Fruit fly (Drosophila melanogaster): ENCODE results near the gene RabX5.
A peak's percentile ranks its signal among the peaks of the same experiment; 100 is the strongest.

RabX5 gene

DNA sequence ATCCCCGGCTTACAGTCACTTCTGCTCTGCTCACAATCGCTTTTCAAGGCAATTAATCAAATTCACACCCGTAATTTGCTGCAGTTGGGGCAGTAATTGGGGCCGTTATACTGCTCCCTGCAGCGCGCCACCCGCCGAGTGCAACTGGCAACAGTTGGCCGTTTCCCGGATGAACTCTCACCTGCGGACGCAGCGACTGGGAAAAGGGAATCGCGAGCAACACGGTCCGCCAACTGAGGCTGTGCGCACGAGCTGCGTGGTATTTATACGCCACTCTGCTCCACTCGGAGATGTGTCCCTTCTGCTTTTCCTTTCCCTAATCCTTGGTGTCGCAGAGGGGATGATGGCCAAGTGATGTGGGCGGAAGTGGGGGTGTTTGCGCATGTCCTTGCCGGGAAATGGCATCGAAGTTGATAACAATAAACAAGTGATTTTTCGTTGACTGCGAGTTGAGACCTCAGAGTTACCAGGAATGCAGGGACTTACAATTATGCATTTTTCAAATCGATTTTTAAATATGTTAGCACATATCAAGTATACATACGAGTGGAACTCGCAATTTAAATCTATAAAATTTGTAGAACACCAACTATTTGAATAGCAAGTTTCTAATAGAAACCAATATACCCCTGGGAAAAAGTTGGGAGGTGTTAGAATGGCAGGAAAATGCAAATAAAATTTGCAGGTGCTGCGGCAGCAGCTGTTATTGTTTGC lies 40.7 kb downstream of the RabX5 start, which contains the start of gene GC:
Gene GC (minus strand): TSS at position 238 of the 714 bp plus-strand sequence.
- TF ChIP-seq Snoo (tag; optimal IDR thresholded peaks at IDR 0.05) (no peak), CG10348 (GFP tag; IDR thresholded peaks at IDR 0.05) (no peak), CG14655 (GFP tag; optimal IDR thresholded peaks at IDR 0.05) (no peak), Ets98B (GFP tag; IDR thresholded peaks at IDR 0.05) (0 out of 2 replicates have a peak, but pooled peaks have one; percentile 10), CG8159 (tag; optimal IDR thresholded peaks at IDR 0.05) (no peak), CG4496 (GFP tag; IDR thresholded peaks at IDR 0.05) (no peak), D1 (tag; optimal IDR thresholded peaks at IDR 0.05) (no peak), CG8301 (tag; optimal IDR thresholded peaks at IDR 0.05) (no peak), CG17806 (tag; optimal IDR thresholded peaks at IDR 0.05) (no peak), CG34367 (tag; optimal IDR thresholded peaks at IDR 0.05) (peak; percentile 13), CG12605 (GFP tag; IDR thresholded peaks at IDR 0.05) (peak; percentile 39; the same call in 1 of the 2 replicates), Pif1B (GFP tag; optimal IDR thresholded peaks at IDR 0.05) (no peak), CG15710 (tag; optimal IDR thresholded peaks at IDR 0.05) (peak; percentile 6), CG9948 (tag; optimal IDR thresholded peaks at IDR 0.05) (no peak), fd96Ca (GFP tag; IDR thresholded peaks at IDR 0.05) (no peak), Pif1A (GFP tag; optimal IDR thresholded peaks at IDR 0.05) (no peak), EcR (GFP tag; optimal IDR thresholded peaks at IDR 0.05) (no peak), CG32121 (GFP tag; IDR thresholded peaks at IDR 0.05) (no peak), CG13204 (GFP tag; optimal IDR thresholded peaks at IDR 0.05) (no peak), rn (GFP tag; IDR thresholded peaks at IDR 0.05) (no peak), gl (tag; optimal IDR thresholded peaks at IDR 0.05) (no peak)

DNA sequence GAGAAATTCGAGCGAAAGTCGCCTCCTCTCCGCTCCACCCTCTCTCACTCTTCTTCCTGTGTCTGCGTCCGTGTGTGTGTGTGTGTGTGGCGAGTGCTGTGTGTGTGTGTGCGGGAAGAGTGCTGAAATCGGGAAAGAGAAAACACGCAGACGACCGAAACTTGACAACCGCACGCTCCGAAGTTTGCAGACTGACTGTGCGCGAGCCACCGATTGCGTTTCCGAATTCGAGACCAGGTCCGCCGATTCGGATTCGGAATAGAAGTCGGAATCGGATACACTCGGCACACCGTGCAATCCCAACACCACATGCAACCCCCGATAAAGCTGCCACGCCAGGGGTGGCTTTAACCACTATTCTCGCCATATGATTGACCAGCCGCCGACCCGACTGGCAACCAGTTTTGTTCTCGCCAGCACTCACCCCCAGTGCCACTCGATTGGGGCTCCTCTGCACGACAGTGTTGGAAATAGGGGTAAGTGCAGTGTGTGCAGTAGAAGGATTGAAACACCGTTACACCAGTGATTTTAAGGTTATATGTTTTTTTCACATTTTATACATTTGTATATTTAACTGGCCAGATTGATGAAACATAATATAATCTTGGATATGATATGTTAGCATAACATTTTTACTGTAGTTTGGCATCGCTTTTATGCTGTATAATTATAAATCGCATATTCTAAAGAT lies 41.6 kb downstream of the RabX5 start, which contains the start of gene CG13928:
Gene CG13928 (minus strand): TSS at position 202 of the 691 bp plus-strand sequence.
- peak; percentile 25 for TF ChIP-seq CG13204 (GFP tag; optimal IDR thresholded peaks at IDR 0.05)
- TF ChIP-seq CG34367 (tag; optimal IDR thresholded peaks at IDR 0.05): no peak

DNA sequence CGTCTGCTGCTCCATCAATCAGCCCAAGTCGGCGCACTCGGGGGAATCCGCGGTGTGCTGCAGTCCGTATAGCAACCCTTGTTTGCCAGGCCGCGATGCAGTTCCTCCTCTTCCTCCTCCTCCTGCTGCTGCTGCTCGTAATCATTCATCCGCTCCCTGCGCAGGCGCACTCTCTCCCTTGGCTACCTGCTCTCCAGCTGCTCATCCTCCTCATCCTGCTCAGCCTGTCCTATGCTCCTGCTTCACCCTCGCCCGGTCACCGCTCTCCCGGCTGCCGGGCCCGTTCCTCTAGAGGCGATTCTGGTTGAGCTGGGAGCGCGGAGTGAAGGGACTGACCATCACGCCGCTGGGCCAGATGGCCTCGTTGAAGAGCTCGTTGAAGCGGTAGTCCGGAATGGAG lies 43.0 kb downstream of the RabX5 start:
- TF ChIP-seq Ets98B (GFP tag; IDR thresholded peaks at IDR 0.05): no peak
- TF ChIP-seq CG13204 (GFP tag; optimal IDR thresholded peaks at IDR 0.05): peak; percentile 12

Measured in whole organism, pupa.